Worm (Caenorhabditis elegans): ENCODE results near the gene metl-1.

- TF ChIP-seq pha-4 (tag; optimal IDR thresholded peaks at IDR 0.05) (no peak), lsy-2 (tag; optimal IDR thresholded peaks at IDR 0.05) (no peak), elt-1 (tag; optimal IDR thresholded peaks at IDR 0.05; ENCODE audit: borderline replicate concordance, insufficient read depth) (no peak), nhr-12 (tag; optimal IDR thresholded peaks at IDR 0.05) (no peak), blmp-1 (tag; optimal IDR thresholded peaks at IDR 0.05) (no peak), unc-62 (GFP tag; optimal IDR thresholded peaks at IDR 0.05) (no peak), nhr-76 (tag; optimal IDR thresholded peaks at IDR 0.05) (no peak)
These were observed 22.4 kb upstream of the metl-1 start for ce11 chrII:11495806-11496205.
